Fruit fly (Drosophila melanogaster) whole organism, adult: Measurements from ENCODE around the gene CG7382.

Experiments
- CG12768 ChIP-seq: fragments of 200-800 bp; sonication (Bioruptor generic); optimal IDR thresholded peaks from 2 replicates; lab custom pipeline; 2017; ENCODE audit warnings: missing biosample characterization, missing genetic modification characterization, mild to moderate bottlenecking, moderate library complexity, missing genetic modification reagents
- CG14711 ChIP-seq: fragments of 200-800 bp; sonication (Bioruptor generic); optimal IDR thresholded peaks from 2 replicates; lab custom pipeline; 2018; ENCODE audit warnings: missing biosample characterization, mild to moderate bottlenecking, missing genetic modification characterization, moderate library complexity
- CG1620 ChIP-seq: fragments of 200-800 bp; sonication (Bioruptor generic); optimal IDR thresholded peaks from 2 replicates; lab custom pipeline; 2016; ENCODE audit warnings: missing biosample characterization, missing genetic modification characterization
- CG33017 ChIP-seq: fragments of 200-800 bp; sonication (Bioruptor generic); optimal IDR thresholded peaks from 2 replicates; lab custom pipeline; 2018; ENCODE audit warnings: missing biosample characterization, mild to moderate bottlenecking, missing genetic modification characterization, moderate library complexity
- CG5204 ChIP-seq: fragments of 200-800 bp; sonication (Bioruptor generic); optimal IDR thresholded peaks from 2 replicates; lab custom pipeline; 2016; ENCODE audit warnings: missing biosample characterization, missing genetic modification characterization
- CG7045 ChIP-seq: fragments of 200-800 bp; sonication (Bioruptor generic); optimal IDR thresholded peaks from 2 replicates; lab custom pipeline; 2017; ENCODE audit warnings: missing biosample characterization, mild to moderate bottlenecking, missing genetic modification characterization
- Clk ChIP-seq: fragments of 200-800 bp; sonication (Bioruptor generic); optimal IDR thresholded peaks from 2 replicates; lab custom pipeline; 2017; ENCODE audit warnings: missing biosample characterization, missing genetic modification characterization
- Mnt ChIP-seq: fragments of 200-800 bp; sonication (Bioruptor generic); optimal IDR thresholded peaks from 2 replicates; lab custom pipeline; 2016; ENCODE audit warnings: missing biosample characterization, mild to moderate bottlenecking, missing genetic modification characterization
- cic ChIP-seq: fragments of 200-800 bp; sonication (Bioruptor generic); optimal IDR thresholded peaks from 2 replicates; lab custom pipeline; 2017; ENCODE audit warnings: missing biosample characterization, mild to moderate bottlenecking, missing genetic modification characterization, moderate library complexity
- cnc ChIP-seq, 2 experiments: fragments of >200 bp; optimal IDR thresholded peaks; 2 replicates each; lab custom pipeline; 2017
- kay ChIP-seq: fragments of 200-800 bp; sonication (Bioruptor generic); peaks from one replicate; lab custom pipeline; 2016; ENCODE audit warnings: missing biosample characterization, missing genetic modification characterization, borderline replicate concordance
- ovo ChIP-seq: fragments of 200-800 bp; sonication (Bioruptor generic); optimal IDR thresholded peaks from 2 replicates; lab custom pipeline; 2016; ENCODE audit warnings: missing biosample characterization, missing genetic modification characterization
- pad ChIP-seq: fragments of 200-800 bp; sonication (Bioruptor generic); optimal IDR thresholded peaks from 3 replicates; lab custom pipeline; 2017; ENCODE audit warnings: missing biosample characterization, missing genetic modification characterization, mild to moderate bottlenecking, moderate library complexity, missing genetic modification reagents
- tj ChIP-seq: fragments of 200-800 bp; sonication (Bioruptor generic); optimal IDR thresholded peaks from 3 replicates; lab custom pipeline; 2017; ENCODE audit warnings: missing biosample characterization, mild to moderate bottlenecking, missing genetic modification characterization, moderate library complexity

- TF ChIP-seq tj (no peak), ovo (GFP tag; lab: Kevin White, UChicago) (no peak), kay (no peak), Mnt (GFP tag; lab: Kevin White, UChicago) (no peak), Clk (GFP tag; lab: Kevin White, UChicago) (no peak), CG14711 (no peak), CG1620 (GFP tag; lab: Kevin White, UChicago) (no peak), pad (GFP tag; lab: Kevin White, UChicago) (no peak), CG12768 (GFP tag; lab: Kevin White, UChicago) (no peak), CG33017 (tag; lab: Kevin White, UChicago) (no peak), CG7045 (GFP tag; lab: Kevin White, UChicago) (no peak), cnc (optimal IDR thresholded peaks at IDR 0.05; lab: Kevin White, UChicago) (no peak), cic (GFP tag; lab: Kevin White, UChicago) (no peak), CG5204 (no peak)
Observed at dm6 chr2L:5489757-5490359, 29.8 kb downstream of the CG7382 start.
